Worm (Caenorhabditis elegans) whole organism, L1 larva: ENCODE results near the gene str-236.

ENCODE experiments used
- aha-1 ChIP-seq: fragments of 150-350 bp; optimal IDR thresholded peaks from 2 replicates; lab custom pipeline; 2014; ENCODE audit warnings: missing biosample characterization, missing genetic modification characterization
- aly-2 ChIP-seq: fragments of 150-350 bp; optimal IDR thresholded peaks from 2 replicates; lab custom pipeline; 2014; ENCODE audit warnings: missing biosample characterization, missing genetic modification characterization
- ama-1 ChIP-seq: fragments of 150-350 bp; optimal IDR thresholded peaks from 2 replicates; lab custom pipeline; 2014
- ceh-90 ChIP-seq: sonication (generic microtip); optimal IDR thresholded peaks from 2 replicates; lab custom pipeline; 2016; ENCODE audit warnings: missing genetic modification characterization, missing compliant biosample characterization
- efl-1 ChIP-seq, 4 experiments: fragments of 150-350 bp; optimal IDR thresholded peaks in 3 of 4; peaks in 1 of 4; 1 replicate in 1 of 4; 2 replicates in 3 of 4; lab custom pipeline; 2014; ENCODE audit warnings: missing biosample characterization in 2 of 4, missing genetic modification characterization in 2 of 4, missing genetic modification reagents in 2 of 4
- efl-3 ChIP-seq: fragments of 200-800 bp; sonication (Bioruptor generic); optimal IDR thresholded peaks from 2 replicates; lab custom pipeline; 2018; ENCODE audit warnings: mild to moderate bottlenecking, missing genetic modification characterization, missing compliant biosample characterization
- egl-13 ChIP-seq: sonication (generic microtip); optimal IDR thresholded peaks from 2 replicates; lab custom pipeline; 2016; ENCODE audit warnings: missing genotype, missing genetic modification reagents, missing genetic modification characterization, missing compliant biosample characterization
- elt-2 ChIP-seq: sonication (generic microtip); optimal IDR thresholded peaks from 2 replicates; lab custom pipeline; 2016; ENCODE audit warnings: missing genetic modification characterization, mild to moderate bottlenecking, inconsistent platforms, missing compliant biosample characterization, missing genetic modification reagents
- ets-5 ChIP-seq: fragments of 200-800 bp; sonication (Bioruptor generic); IDR thresholded peaks from 2 replicates; pipeline ENCODE4 v1.3.6; 2022; ENCODE audit warnings: missing genetic modification characterization, missing compliant biosample characterization
- fkh-10 ChIP-seq: sonication (generic microtip); optimal IDR thresholded peaks from 2 replicates; lab custom pipeline; 2017; ENCODE audit warnings: missing biosample characterization, missing genetic modification reagents, missing genetic modification characterization
- fkh-4 ChIP-seq: sonication (generic microtip); optimal IDR thresholded peaks from 2 replicates; lab custom pipeline; 2016; ENCODE audit warnings: missing compliant biosample characterization, missing genetic modification characterization, borderline replicate concordance
- hlh-17 ChIP-seq: fragments of 200-800 bp; sonication (Bioruptor generic); optimal IDR thresholded peaks from 2 replicates; lab custom pipeline; 2018; ENCODE audit warnings: missing genetic modification characterization, mild to moderate bottlenecking, missing compliant biosample characterization, moderate library complexity, borderline replicate concordance
- hlh-4 ChIP-seq: sonication (generic microtip); optimal IDR thresholded peaks from 2 replicates; lab custom pipeline; 2016; ENCODE audit warnings: mild to moderate bottlenecking, missing genetic modification characterization, missing compliant biosample characterization
- hpl-2 ChIP-seq: fragments of 150-350 bp; optimal IDR thresholded peaks from 2 replicates; lab custom pipeline; 2014; ENCODE audit warnings: missing biosample characterization, missing genetic modification reagents, missing genetic modification characterization
- irx-1 ChIP-seq: sonication (generic microtip); optimal IDR thresholded peaks from 2 replicates; lab custom pipeline; 2016; ENCODE audit warnings: missing genetic modification characterization, missing compliant biosample characterization
- isw-1 ChIP-seq: fragments of 200-800 bp; sonication (Bioruptor generic); IDR thresholded peaks from 2 replicates; pipeline ENCODE4 v1.3.6; 2022; ENCODE audit warnings: missing genetic modification characterization, missing compliant biosample characterization
- lir-3 ChIP-seq: sonication (generic microtip); optimal IDR thresholded peaks from 2 replicates; lab custom pipeline; 2016; ENCODE audit warnings: mild to moderate bottlenecking, missing genetic modification characterization, moderate library complexity, missing compliant biosample characterization; ENCODE audit not compliant: poor library complexity
- mep-1 ChIP-seq: fragments of 150-350 bp; optimal IDR thresholded peaks from 2 replicates; lab custom pipeline; 2014; ENCODE audit warnings: missing biosample characterization, missing genetic modification characterization
- nhr-11 ChIP-seq: fragments of 150-350 bp; optimal IDR thresholded peaks from 2 replicates; lab custom pipeline; 2014; ENCODE audit warnings: missing biosample characterization, missing genetic modification characterization
- nhr-12 ChIP-seq: sonication (generic microtip); optimal IDR thresholded peaks from 2 replicates; lab custom pipeline; 2017; ENCODE audit warnings: missing biosample characterization, missing genetic modification characterization
- nhr-19 ChIP-seq: fragments of 200-800 bp; sonication (Bioruptor generic); conservative IDR thresholded peaks from 2 replicates; pipeline ENCODE4 v1.3.6; 2022; ENCODE audit warnings: missing genetic modification characterization, missing compliant biosample characterization
- nhr-28 ChIP-seq: fragments of 150-350 bp; optimal IDR thresholded peaks from 2 replicates; lab custom pipeline; 2014; ENCODE audit warnings: missing biosample characterization, missing genetic modification characterization
- nhr-71 ChIP-seq: sonication (generic microtip); optimal IDR thresholded peaks from 2 replicates; lab custom pipeline; 2016; ENCODE audit warnings: mild to moderate bottlenecking, missing genetic modification characterization, moderate library complexity, missing compliant biosample characterization
- nhr-76 ChIP-seq: sonication (generic microtip); optimal IDR thresholded peaks from 2 replicates; lab custom pipeline; 2017; ENCODE audit warnings: missing biosample characterization, missing genetic modification characterization
- nhr-77 ChIP-seq: fragments of 150-350 bp; optimal IDR thresholded peaks from 2 replicates; lab custom pipeline; 2014; ENCODE audit warnings: missing biosample characterization, missing genetic modification characterization
- nhr-90 ChIP-seq: sonication (generic microtip); optimal IDR thresholded peaks from 2 replicates; lab custom pipeline; 2016; ENCODE audit warnings: mild to moderate bottlenecking, missing genetic modification characterization, missing compliant biosample characterization; ENCODE audit not compliant: poor library complexity
- pax-3 ChIP-seq: fragments of 200-800 bp; sonication (Bioruptor generic); optimal IDR thresholded peaks from 2 replicates; lab custom pipeline; 2018; ENCODE audit warnings: mild to moderate bottlenecking, missing genetic modification characterization, moderate library complexity, missing compliant biosample characterization
- skn-1 ChIP-seq: fragments of 150-350 bp; optimal IDR thresholded peaks from 2 replicates; lab custom pipeline; 2014; ENCODE audit warnings: missing biosample characterization, missing genetic modification characterization
- snpc-4 ChIP-seq: fragments of 150-350 bp; optimal IDR thresholded peaks from 2 replicates; lab custom pipeline; 2014; ENCODE audit warnings: missing biosample characterization, missing genetic modification characterization
- sup-37 ChIP-seq: fragments of 200-800 bp; sonication (Bioruptor generic); optimal IDR thresholded peaks from 2 replicates; lab custom pipeline; 2018; ENCODE audit warnings: mild to moderate bottlenecking, missing genetic modification characterization, missing compliant biosample characterization
- swsn-7 ChIP-seq: sonication (generic microtip); optimal IDR thresholded peaks from 2 replicates; lab custom pipeline; 2016; ENCODE audit warnings: missing genetic modification characterization, missing compliant biosample characterization
- tbx-2 ChIP-seq: sonication (generic microtip); optimal IDR thresholded peaks from 2 replicates; lab custom pipeline; 2016; ENCODE audit warnings: missing genetic modification characterization, missing compliant biosample characterization
- xbp-1 ChIP-seq: sonication (generic microtip); optimal IDR thresholded peaks from 2 replicates; lab custom pipeline; 2016; ENCODE audit warnings: missing genetic modification characterization, missing compliant biosample characterization
- zag-1 ChIP-seq: fragments of 150-350 bp; optimal IDR thresholded peaks from 2 replicates; lab custom pipeline; 2014; ENCODE audit warnings: missing biosample characterization, missing genetic modification characterization
- zip-4 ChIP-seq: fragments of 200-800 bp; sonication (Bioruptor generic); optimal IDR thresholded peaks from 2 replicates; lab custom pipeline; 2018; ENCODE audit warnings: mild to moderate bottlenecking, missing genetic modification characterization, moderate library complexity, missing compliant biosample characterization
- ztf-11 ChIP-seq, 2 experiments: sonication (generic microtip); optimal IDR thresholded peaks; 2 replicates each; lab custom pipeline; 2016 to 2017; ENCODE audit warnings: missing genetic modification characterization in 2 of 2, missing biosample characterization in 1 of 2, missing compliant biosample characterization in 1 of 2
- ztf-4 ChIP-seq: fragments of 150-350 bp; optimal IDR thresholded peaks from 2 replicates; lab custom pipeline; 2014; ENCODE audit warnings: missing biosample characterization, missing genetic modification characterization

The str-236 gene

ce11 chrV:1547843-1548242, 20.0 kb upstream of the str-236 start, which contains the start of gene F52F10.2:
TSS of gene F52F10.2 (plus strand) at chrV:1548143.
- TF ChIP-seq fkh-10 (no peak), ztf-4 (tag; lab: Kevin White, UChicago) (no peak), hlh-4 (tag; lab: Kevin White, UChicago) (no peak), hpl-2 (GFP tag; lab: Kevin White, UChicago) (no peak), isw-1 (GFP tag; lab: Robert Waterston, UW) (no peak), aly-2 (tag; lab: Kevin White, UChicago) (no peak), hlh-17 (no peak), xbp-1 (tag; lab: Kevin White, UChicago) (no peak), ceh-90 (tag; lab: Kevin White, UChicago) (no peak), sup-37 (GFP tag; lab: Kevin White, UChicago) (no peak), irx-1 (tag; lab: Kevin White, UChicago) (no peak), ama-1 (lab: Kevin White, UChicago) (no peak), nhr-11 (no peak), efl-1 (optimal IDR thresholded peaks at IDR 0.05; lab: Kevin White, UChicago) (no peak), efl-1 (GFP tag; optimal IDR thresholded peaks at IDR 0.05 in 1 of 2; lab: Kevin White, UChicago) (no peak), nhr-76 (no peak), lir-3 (tag; lab: Kevin White, UChicago) (no peak), fkh-4 (tag; lab: Kevin White, UChicago) (no peak), nhr-71 (no peak), pax-3 (tag; lab: Kevin White, UChicago) (no peak), nhr-28 (tag; lab: Kevin White, UChicago) (no peak)

ce11 chrV:1545694-1546093, 17.8 kb upstream of the str-236 start, which contains the start of gene oac-32:
TSS of gene oac-32 (minus strand) at chrV:1545783.
- TF ChIP-seq aha-1 (tag; lab: Kevin White, UChicago) = no peak
- TF ChIP-seq efl-3 (GFP tag; lab: Kevin White, UChicago) = no peak
- no peak for TF ChIP-seq snpc-4 (tag; lab: Kevin White, UChicago)
- TF ChIP-seq egl-13 (tag; lab: Kevin White, UChicago) = no peak
- peak; percentile 78 for TF ChIP-seq elt-2 (tag; lab: Kevin White, UChicago)
- TF ChIP-seq swsn-7 (tag; lab: Kevin White, UChicago) = no peak
- no peak for TF ChIP-seq zip-4 (GFP tag; lab: Kevin White, UChicago)
- TF ChIP-seq tbx-2 (tag; lab: Kevin White, UChicago) = no peak

ce11 chrV:1541786-1542185, 13.9 kb upstream of the str-236 start, which contains the start of gene oac-31:
TSS of gene oac-31 (minus strand) at chrV:1541886.
- TF ChIP-seq nhr-90 (tag; lab: Kevin White, UChicago) = no peak
- no peak for TF ChIP-seq efl-1 (optimal IDR thresholded peaks at IDR 0.05; lab: Kevin White, UChicago)
- no peak for TF ChIP-seq efl-1 (GFP tag; optimal IDR thresholded peaks at IDR 0.05 in 1 of 2; lab: Kevin White, UChicago)
- TF ChIP-seq zag-1 (tag; lab: Kevin White, UChicago) = no peak
- TF ChIP-seq hpl-2 (GFP tag; lab: Kevin White, UChicago) = no peak
- no peak for TF ChIP-seq sup-37 (GFP tag; lab: Kevin White, UChicago)
- no peak for TF ChIP-seq egl-13 (tag; lab: Kevin White, UChicago)

- TF ChIP-seq skn-1 (tag; lab: Kevin White, UChicago) = no peak
- TF ChIP-seq efl-1 (optimal IDR thresholded peaks at IDR 0.05; lab: Kevin White, UChicago) = no peak
- TF ChIP-seq efl-1 (GFP tag; optimal IDR thresholded peaks at IDR 0.05 in 1 of 2; lab: Kevin White, UChicago) = no peak
- 0 out of 2 replicates have a peak, but pooled peaks have one; percentile 33 for TF ChIP-seq ets-5 (GFP tag; lab: Robert Waterston, UW)
- TF ChIP-seq aha-1 (tag; lab: Kevin White, UChicago) = no peak
- TF ChIP-seq lir-3 (tag; lab: Kevin White, UChicago) = no peak
- no peak for TF ChIP-seq nhr-12 (tag; lab: Kevin White, UChicago)
Measured at ce11 chrV:1540249-1540648, 12.4 kb upstream of the str-236 start.

ce11 chrV:1538842-1539241, 11.0 kb upstream of the str-236 start:
- TF ChIP-seq ztf-11 (tag; optimal IDR thresholded peaks at IDR 0.05; lab: Kevin White, UChicago) = no peak
- no peak for TF ChIP-seq mep-1
- no peak for TF ChIP-seq efl-1 (optimal IDR thresholded peaks at IDR 0.05; lab: Kevin White, UChicago)
- TF ChIP-seq efl-1 (GFP tag; optimal IDR thresholded peaks at IDR 0.05 in 1 of 2; lab: Kevin White, UChicago) = no peak
- TF ChIP-seq aha-1 (tag; lab: Kevin White, UChicago) = no peak
- TF ChIP-seq snpc-4 (tag; lab: Kevin White, UChicago) = no peak
- no peak for TF ChIP-seq nhr-19
- no peak for TF ChIP-seq nhr-71
- no peak for TF ChIP-seq nhr-77
- no peak for TF ChIP-seq nhr-28 (tag; lab: Kevin White, UChicago)
- TF ChIP-seq ama-1 (lab: Kevin White, UChicago) = no peak
- no peak for TF ChIP-seq zag-1 (tag; lab: Kevin White, UChicago)
